Fruit fly (Drosophila melanogaster) whole organism, embryonic: ENCODE results near the gene et.

Experiments used
- Bteb2 ChIP-seq: fragments of 200-800 bp; sonication (Bioruptor generic); optimal IDR thresholded peaks from 2 replicates; lab custom pipeline; 2016; ENCODE audit warnings: missing biosample characterization, missing genetic modification characterization
- CG10209 ChIP-seq: fragments of 200-800 bp; sonication (Bioruptor generic); optimal IDR thresholded peaks from 3 replicates; lab custom pipeline; 2017; ENCODE audit warnings: missing biosample characterization, mild to moderate bottlenecking, missing genetic modification characterization, missing genetic modification reagents
- CG11398 ChIP-seq: fragments of 200-800 bp; sonication (Bioruptor generic); optimal IDR thresholded peaks from 2 replicates; lab custom pipeline; 2016; ENCODE audit warnings: missing biosample characterization, missing genetic modification characterization
- CG13287 ChIP-seq: fragments of 200-800 bp; sonication (Bioruptor generic); IDR thresholded peaks from 2 replicates; pipeline ENCODE4 v1.3.6; 2022; ENCODE audit warnings: missing biosample characterization, missing genetic modification characterization; ENCODE audit not compliant: partially characterized antibody
- CG13624 ChIP-seq: fragments of 200-800 bp; sonication (Bioruptor generic); optimal IDR thresholded peaks from 2 replicates; lab custom pipeline; 2016; ENCODE audit warnings: missing biosample characterization, missing genetic modification characterization
- CG14441 ChIP-seq: fragments of 200-800 bp; sonication (Bioruptor generic); IDR thresholded peaks from 2 replicates; pipeline ENCODE4 v1.3.6; 2022; ENCODE audit warnings: missing biosample characterization, missing genetic modification characterization
- CG1529 ChIP-seq: fragments of 200-800 bp; sonication (Bioruptor generic); optimal IDR thresholded peaks from 3 replicates; lab custom pipeline; 2018; ENCODE audit warnings: missing biosample characterization, missing genetic modification characterization
- CG18476 ChIP-seq: fragments of 200-800 bp; sonication (Bioruptor generic); optimal IDR thresholded peaks from 2 replicates; lab custom pipeline; 2016; ENCODE audit warnings: missing biosample characterization, mild to moderate bottlenecking, missing genetic modification characterization
- CG2889 ChIP-seq: fragments of 200-800 bp; sonication (Bioruptor generic); IDR thresholded peaks from 3 replicates; pipeline ENCODE4 v1.3.6; 2022; ENCODE audit warnings: missing biosample characterization, missing genetic modification characterization
- CG32772 ChIP-seq: fragments of 200-800 bp; sonication (Bioruptor generic); IDR thresholded peaks from 2 replicates; pipeline ENCODE4 v1.3.6; 2022; ENCODE audit warnings: missing biosample characterization, missing genetic modification characterization
- CG34224 ChIP-seq: fragments of 200-800 bp; sonication (Bioruptor generic); IDR thresholded peaks from 3 replicates; pipeline ENCODE4 v1.3.6; 2022; ENCODE audit warnings: missing biosample characterization, missing genetic modification characterization; ENCODE audit not compliant: partially characterized antibody
- CG34422 ChIP-seq: fragments of 200-800 bp; sonication (Bioruptor generic); IDR thresholded peaks from 3 replicates; pipeline ENCODE4 v1.3.6; 2022; ENCODE audit warnings: missing biosample characterization, missing genetic modification characterization
- CG5245 ChIP-seq: fragments of 200-800 bp; sonication (Bioruptor generic); optimal IDR thresholded peaks from 3 replicates; lab custom pipeline; 2016; ENCODE audit warnings: missing biosample characterization, missing genetic modification characterization
- CG6175 ChIP-seq: fragments of 200-800 bp; sonication (Bioruptor generic); IDR thresholded peaks from 3 replicates; pipeline ENCODE4 v1.3.6; 2022; ENCODE audit warnings: missing biosample characterization, missing genetic modification characterization
- CG6791 ChIP-seq: fragments of 200-800 bp; sonication (Bioruptor generic); IDR thresholded peaks from 3 replicates; pipeline ENCODE4 v1.3.6; 2022; ENCODE audit warnings: missing biosample characterization, missing genetic modification characterization; ENCODE audit not compliant: partially characterized antibody
- CG7839 ChIP-seq: fragments of 200-800 bp; sonication (Bioruptor generic); optimal IDR thresholded peaks from 3 replicates; lab custom pipeline; 2018; ENCODE audit warnings: missing biosample characterization, mild to moderate bottlenecking, missing genetic modification characterization, moderate library complexity
- CG8765 ChIP-seq: fragments of 200-800 bp; sonication (Bioruptor generic); IDR thresholded peaks from 2 replicates; pipeline ENCODE4 v1.3.6; 2022; ENCODE audit warnings: missing biosample characterization, missing genetic modification characterization
- CG9932 ChIP-seq: fragments of 200-800 bp; sonication (Bioruptor generic); IDR thresholded peaks from 2 replicates; pipeline ENCODE4 v1.3.6; 2022; ENCODE audit warnings: missing biosample characterization, missing genetic modification characterization
- Dbx ChIP-seq: fragments of 200-800 bp; sonication (Bioruptor generic); IDR thresholded peaks from 3 replicates; pipeline ENCODE4 v1.3.6; 2022; ENCODE audit warnings: missing biosample characterization, missing genetic modification characterization
- Deaf1 ChIP-seq: fragments of 200-800 bp; optimal IDR thresholded peaks from 3 replicates; lab custom pipeline; 2019; ENCODE audit warnings: missing biosample characterization, mild to moderate bottlenecking, missing genetic modification characterization, moderate library complexity
- Dll ChIP-seq: fragments of 200-800 bp; sonication (Bioruptor generic); IDR thresholded peaks from 4 replicates; pipeline ENCODE4 v1.3.6; 2022; ENCODE audit warnings: missing biosample characterization, missing genetic modification characterization; ENCODE audit not compliant: partially characterized antibody
- Doc2 ChIP-seq: fragments of 200-800 bp; sonication (Bioruptor generic); IDR thresholded peaks from 2 replicates; pipeline ENCODE4 v1.3.6; 2022; ENCODE audit warnings: missing biosample characterization, missing genetic modification characterization
- Fer3 ChIP-seq: fragments of 200-800 bp; sonication (Bioruptor generic); optimal IDR thresholded peaks from 2 replicates; lab custom pipeline; 2018; ENCODE audit warnings: missing biosample characterization, mild to moderate bottlenecking, missing genetic modification characterization, moderate library complexity
- H15 ChIP-seq: fragments of 200-800 bp; sonication (Bioruptor generic); IDR thresholded peaks from 3 replicates; pipeline ENCODE4 v1.3.6; 2022; ENCODE audit warnings: missing biosample characterization, missing genetic modification characterization
- HLHmδ ChIP-seq: fragments of 200-800 bp; sonication (Bioruptor generic); optimal IDR thresholded peaks from 2 replicates; lab custom pipeline; 2018; ENCODE audit warnings: missing biosample characterization, mild to moderate bottlenecking, missing genetic modification characterization, moderate library complexity
- HmgZ ChIP-seq: fragments of 200-800 bp; sonication (Bioruptor generic); optimal IDR thresholded peaks from 2 replicates; lab custom pipeline; 2018; ENCODE audit warnings: missing biosample characterization, mild to moderate bottlenecking, missing genetic modification characterization
- Hr78 ChIP-seq, 2 experiments: fragments of 200-800 bp in 1 of 2; fragments of >200 bp in 1 of 2; sonication (Bioruptor generic) in 1 of 2; optimal IDR thresholded peaks; 2 replicates each; lab custom pipeline; 2017 to 2019; ENCODE audit warnings: missing biosample characterization in 2 of 2, missing genetic modification characterization in 2 of 2, mild to moderate bottlenecking in 1 of 2, moderate library complexity in 1 of 2
- Med ChIP-seq: fragments of 200-800 bp; sonication (Bioruptor generic); peaks from one replicate; lab custom pipeline; 2016; ENCODE audit warnings: missing biosample characterization, missing genetic modification characterization, mild to moderate bottlenecking, inconsistent platforms, moderate library complexity
- Nf-YA ChIP-seq: fragments of 200-800 bp; sonication (Bioruptor generic); IDR thresholded peaks from 2 replicates; pipeline ENCODE4 v1.3.6; 2022; ENCODE audit warnings: missing biosample characterization, missing genetic modification characterization
- Nf-YB ChIP-seq: fragments of 200-800 bp; sonication (Bioruptor generic); optimal IDR thresholded peaks from 3 replicates; lab custom pipeline; 2019; ENCODE audit warnings: missing biosample characterization, mild to moderate bottlenecking, missing genetic modification characterization, moderate library complexity
- Tbp ChIP-seq: fragments of >200 bp; optimal IDR thresholded peaks from 2 replicates; lab custom pipeline; 2018; ENCODE audit warnings: missing biosample characterization, missing genetic modification characterization
- Trl ChIP-seq, 3 experiments: fragments of >200 bp in 2 of 3; fragments of 200-800 bp in 1 of 3; sonication (Bioruptor generic) in 1 of 3; optimal IDR thresholded peaks; 2 replicates in 1 of 3; 3 replicates in 2 of 3; lab custom pipeline; 2016 to 2017; ENCODE audit warnings: missing biosample characterization in 1 of 3, missing genetic modification characterization in 1 of 3
- al ChIP-seq: fragments of 200-800 bp; sonication (Bioruptor generic); IDR thresholded peaks from 2 replicates; pipeline ENCODE4 v1.3.6; 2022; ENCODE audit warnings: missing biosample characterization, missing genetic modification characterization
- ara ChIP-seq: fragments of 200-800 bp; sonication (Bioruptor generic); IDR thresholded peaks from 2 replicates; pipeline ENCODE4 v1.3.6; 2022; ENCODE audit warnings: missing biosample characterization, missing genetic modification characterization
- cas ChIP-seq: fragments of 200-800 bp; sonication (Bioruptor generic); IDR thresholded peaks from 2 replicates; pipeline ENCODE4 v1.3.6; 2022; ENCODE audit warnings: missing biosample characterization, missing genetic modification characterization
- ci ChIP-seq: fragments of 200-800 bp; sonication (Bioruptor generic); IDR thresholded peaks from 3 replicates; pipeline ENCODE4 v1.3.6; 2022; ENCODE audit warnings: missing biosample characterization, missing genetic modification characterization
- crol ChIP-seq: fragments of 200-800 bp; sonication (Bioruptor generic); IDR thresholded peaks from 2 replicates; pipeline ENCODE4 v1.3.6; 2022; ENCODE audit warnings: missing biosample characterization, missing genetic modification characterization
- dmrt11E ChIP-seq: fragments of 200-800 bp; sonication (Bioruptor generic); optimal IDR thresholded peaks from 3 replicates; lab custom pipeline; 2018; ENCODE audit warnings: missing biosample characterization, mild to moderate bottlenecking, missing genetic modification characterization, moderate library complexity
- gcm ChIP-seq: fragments of 200-800 bp; sonication (Bioruptor generic); optimal IDR thresholded peaks from 2 replicates; lab custom pipeline; 2019; ENCODE audit warnings: missing biosample characterization, mild to moderate bottlenecking, missing genetic modification characterization, moderate library complexity
- gcm2 ChIP-seq: fragments of 200-800 bp; sonication (Bioruptor generic); optimal IDR thresholded peaks from 2 replicates; lab custom pipeline; 2016; ENCODE audit warnings: missing biosample characterization, missing genetic modification characterization
- ind ChIP-seq: fragments of 200-800 bp; sonication (Bioruptor generic); optimal IDR thresholded peaks from 3 replicates; lab custom pipeline; 2016; ENCODE audit warnings: missing biosample characterization, missing genetic modification characterization
- jumu ChIP-seq: fragments of 200-800 bp; sonication (Bioruptor generic); optimal IDR thresholded peaks from 3 replicates; lab custom pipeline; 2016; ENCODE audit warnings: missing biosample characterization, missing genetic modification characterization
- luna ChIP-seq: fragments of 200-800 bp; sonication (Bioruptor generic); optimal IDR thresholded peaks from 2 replicates; lab custom pipeline; 2016; ENCODE audit warnings: missing biosample characterization, missing genetic modification characterization
- odd ChIP-seq: fragments of 200-800 bp; sonication (Bioruptor generic); optimal IDR thresholded peaks from 2 replicates; lab custom pipeline; 2017; ENCODE audit warnings: missing biosample characterization, mild to moderate bottlenecking, missing genetic modification characterization
- pnt ChIP-seq: fragments of 200-800 bp; sonication (Bioruptor generic); optimal IDR thresholded peaks from 3 replicates; lab custom pipeline; 2016; ENCODE audit warnings: missing biosample characterization, missing genetic modification characterization
- sob ChIP-seq: fragments of 200-800 bp; sonication (Bioruptor generic); IDR thresholded peaks from 2 replicates; pipeline ENCODE4 v1.3.6; 2022; ENCODE audit warnings: missing biosample characterization, missing genetic modification characterization
- unc-4 ChIP-seq: fragments of 200-800 bp; sonication (Bioruptor generic); IDR thresholded peaks from 2 replicates; pipeline ENCODE4 v1.3.6; 2022; ENCODE audit warnings: missing biosample characterization, missing genetic modification characterization; ENCODE audit not compliant: partially characterized antibody
- wdn ChIP-seq: fragments of 200-800 bp; sonication (Bioruptor generic); IDR thresholded peaks from 2 replicates; pipeline ENCODE4 v1.3.6; 2022; ENCODE audit warnings: missing biosample characterization, missing genetic modification characterization
- wor ChIP-seq: fragments of 200-800 bp; sonication (Bioruptor generic); IDR thresholded peaks from 2 replicates; pipeline ENCODE4 v1.3.6; 2022; ENCODE audit warnings: missing biosample characterization, missing genetic modification characterization

et gene

DNA sequence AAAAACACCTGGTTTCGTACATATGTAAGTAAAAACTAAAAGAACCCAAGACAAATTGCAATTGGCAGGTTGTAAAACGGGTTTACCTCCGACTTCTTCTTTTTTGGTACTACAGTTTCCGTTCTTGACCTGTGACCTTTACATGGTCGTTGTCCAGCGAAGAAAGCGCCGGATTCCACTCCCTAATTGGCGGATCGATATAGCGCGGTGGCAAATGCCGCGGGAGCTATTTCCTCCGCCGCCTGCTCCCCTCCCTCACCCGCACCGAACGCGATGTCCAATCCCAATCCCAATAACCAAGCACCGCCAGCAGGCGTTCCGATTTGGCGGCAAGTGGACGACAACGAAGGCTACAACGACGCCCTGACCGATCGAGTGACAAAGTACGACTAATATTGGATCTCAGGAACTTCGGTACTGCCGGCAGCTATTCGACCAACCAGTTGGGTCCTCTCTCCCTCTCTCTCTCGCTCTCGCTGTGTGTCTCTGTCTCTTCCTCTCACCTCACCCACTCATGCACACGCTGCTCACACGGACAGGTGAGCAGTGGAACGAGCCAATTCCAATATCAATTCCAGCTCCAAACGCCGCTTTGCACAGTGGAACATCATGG is 13.0 kb downstream of the et start (continued):
- TF ChIP-seq Fer3: no peak
- no peak for TF ChIP-seq CG14441 (GFP tag; lab: Robert Waterston, UW)
- TF ChIP-seq HLHmδ (GFP tag; lab: Kevin White, UChicago): peak; percentile 85
- TF ChIP-seq CG1529: no peak
- peak; percentile 3 for TF ChIP-seq HmgZ (tag; lab: Kevin White, UChicago)
- TF ChIP-seq ara: 0 out of 2 replicates have a peak, but pooled peaks have one; percentile 21
- TF ChIP-seq Hr78 (GFP tag; optimal IDR thresholded peaks at IDR 0.05; lab: Kevin White, UChicago): peak in 1 of 2 experiments; percentile 97
- TF ChIP-seq ind (GFP tag; lab: Kevin White, UChicago): no peak
- TF ChIP-seq ci (GFP tag; lab: Robert Waterston, UW): peak; percentile 58; the same call in 2 of the 3 replicates
- no peak for TF ChIP-seq wdn (GFP tag; lab: Robert Waterston, UW)
- no peak for TF ChIP-seq gcm2 (GFP tag; lab: Kevin White, UChicago)
- TF ChIP-seq al (GFP tag; lab: Robert Waterston, UW): no peak
- peak; percentile 35; the same call in 1 of the 2 replicates for TF ChIP-seq CG13287 (GFP tag; lab: Robert Waterston, UW)
- TF ChIP-seq CG18476 (GFP tag; lab: Kevin White, UChicago): no peak
- TF ChIP-seq dmrt11E (tag; lab: Kevin White, UChicago): no peak
- no peak for TF ChIP-seq CG8765 (GFP tag; lab: Robert Waterston, UW)
- no peak for TF ChIP-seq H15 (GFP tag; lab: Robert Waterston, UW)
- 0 out of 3 replicates have a peak, but pooled peaks have one; percentile 29 for TF ChIP-seq Dbx (GFP tag; lab: Robert Waterston, UW)
- no peak for TF ChIP-seq CG10209
- no peak for TF ChIP-seq pnt (GFP tag; lab: Kevin White, UChicago)
- peak; percentile 81 for TF ChIP-seq crol (GFP tag; lab: Robert Waterston, UW)
- TF ChIP-seq CG6791 (GFP tag; lab: Robert Waterston, UW): peak; percentile 47; the same call in 1 of the 3 replicates
- no peak for TF ChIP-seq luna (GFP tag; lab: Kevin White, UChicago)
- no peak for TF ChIP-seq odd (GFP tag; lab: Kevin White, UChicago)
- TF ChIP-seq CG9932 (GFP tag; lab: Robert Waterston, UW): no peak
- TF ChIP-seq CG34224 (GFP tag; lab: Robert Waterston, UW): 0 out of 3 replicates have a peak, but pooled peaks have one; percentile 31
- 0 out of 2 replicates have a peak, but pooled peaks have one; percentile 32 for TF ChIP-seq cas (GFP tag; lab: Robert Waterston, UW)
- peak; percentile 18 for TF ChIP-seq CG13624 (GFP tag; lab: Kevin White, UChicago)
- no peak for TF ChIP-seq Nf-YA (GFP tag; lab: Robert Waterston, UW)
- TF ChIP-seq unc-4 (GFP tag; lab: Robert Waterston, UW): peak; percentile 40; the same call in 1 of the 2 replicates
- no peak for TF ChIP-seq CG5245 (GFP tag; lab: Kevin White, UChicago)
- TF ChIP-seq Doc2 (GFP tag; lab: Robert Waterston, UW): no peak
- 0 out of 2 replicates have a peak, but pooled peaks have one; percentile 33 for TF ChIP-seq sob (GFP tag; lab: Robert Waterston, UW)
- TF ChIP-seq Deaf1: peak; percentile 74
- TF ChIP-seq Tbp: no peak
- no peak for TF ChIP-seq CG2889 (GFP tag; lab: Robert Waterston, UW)
- peak; percentile 6 for TF ChIP-seq jumu (GFP tag; lab: Kevin White, UChicago)
- TF ChIP-seq CG32772 (GFP tag; lab: Robert Waterston, UW): no peak
- no peak for TF ChIP-seq CG11398 (GFP tag; lab: Kevin White, UChicago)
- TF ChIP-seq CG7839 (tag; lab: Kevin White, UChicago): no peak
- TF ChIP-seq wor (GFP tag; lab: Robert Waterston, UW): no peak
- TF ChIP-seq Med: peak; percentile 43
- peak; percentile 48; the same call in 1 of the 3 replicates for TF ChIP-seq CG6175 (GFP tag; lab: Robert Waterston, UW)
- no peak for TF ChIP-seq Bteb2 (GFP tag; lab: Kevin White, UChicago)
- TF ChIP-seq CG34422 (GFP tag; lab: Robert Waterston, UW): no peak
- TF ChIP-seq gcm: no peak
- peak; percentile 75 for TF ChIP-seq Nf-YB (GFP tag; lab: Kevin White, UChicago)
- peak; percentile 74 to 83 for TF ChIP-seq Trl (optimal IDR thresholded peaks at IDR 0.05; lab: Kevin White, UChicago)
- TF ChIP-seq Trl (GFP tag; optimal IDR thresholded peaks at IDR 0.05; lab: Kevin White, UChicago): no peak
- 0 out of 4 replicates have a peak, but pooled peaks have one; percentile 18 for TF ChIP-seq Dll (GFP tag; lab: Robert Waterston, UW)
